Fruit fly (Drosophila melanogaster) Kc167 (cell line): ENCODE measurements around the gene CG13670.

Source experiments
- Myc ChIP-seq: fragments of >200 bp; optimal IDR thresholded peaks from 2 replicates; lab custom pipeline; 2017; ENCODE audit warnings: missing external identifiers
- Sin3A ChIP-seq: fragments of >200 bp; optimal IDR thresholded peaks from 2 replicates; lab custom pipeline; 2018; ENCODE audit warnings: missing external identifiers
- h ChIP-seq: fragments of >200 bp; optimal IDR thresholded peaks from 3 replicates; lab custom pipeline; 2018; ENCODE audit warnings: missing external identifiers
- insv ChIP-seq: fragments of >200 bp; optimal IDR thresholded peaks from 3 replicates; lab custom pipeline; 2018; ENCODE audit warnings: missing external identifiers
- psq ChIP-seq: fragments of >200 bp; optimal IDR thresholded peaks from 2 replicates; lab custom pipeline; 2017; ENCODE audit warnings: missing external identifiers
- ttk ChIP-seq: sonication (Bioruptor generic); optimal IDR thresholded peaks from 2 replicates; lab custom pipeline; 2017; ENCODE audit warnings: missing external identifiers

The CG13670 gene

dm6 chr3L:8320105-8320813 lies at the start of gene CG13670:
Gene CG13670 (plus strand): TSS chr3L:8320763.
- TF ChIP-seq Myc (no peak), Sin3A (no peak), h (lab: Kevin White, UChicago) (no peak), ttk (lab: Kevin White, UChicago) (no peak), insv (no peak), psq (lab: Kevin White, UChicago) (no peak)

- TF ChIP-seq h (lab: Kevin White, UChicago) (no peak), psq (lab: Kevin White, UChicago) (no peak), Sin3A (no peak), Myc (no peak), insv (no peak), ttk (lab: Kevin White, UChicago) (no peak)
Observed at dm6 chr3L:8284651-8285050, 35.9 kb upstream of the CG13670 start.

dm6 chr3L:8285291-8285690 lies 35.3 kb upstream of the CG13670 start:
- TF ChIP-seq ttk (lab: Kevin White, UChicago) (no peak), Myc (no peak), h (lab: Kevin White, UChicago) (no peak), insv (no peak), Sin3A (no peak)

dm6 chr3L:8285773-8286172 lies 34.8 kb upstream of the CG13670 start:
- TF ChIP-seq Sin3A (no peak), h (lab: Kevin White, UChicago) (no peak), psq (lab: Kevin White, UChicago) (no peak), Myc (no peak), insv (no peak), ttk (lab: Kevin White, UChicago) (no peak)

dm6 chr3L:8286397-8286796 lies 34.2 kb upstream of the CG13670 start:
- TF ChIP-seq psq (lab: Kevin White, UChicago) (no peak), Sin3A (no peak), insv (no peak), h (lab: Kevin White, UChicago) (no peak), ttk (lab: Kevin White, UChicago) (no peak), Myc (no peak)

- TF ChIP-seq h (lab: Kevin White, UChicago), result no peak
- no peak for TF ChIP-seq psq (lab: Kevin White, UChicago)
- TF ChIP-seq ttk (lab: Kevin White, UChicago), result no peak
- TF ChIP-seq insv, result no peak
- no peak for TF ChIP-seq Myc
- TF ChIP-seq Sin3A, result no peak
Observed at dm6 chr3L:8288396-8288795, 32.2 kb upstream of the CG13670 start.

dm6 chr3L:8289336-8290258 lies 31.0 kb upstream of the CG13670 start, which contains the start of gene cert:
Gene cert (minus strand): TSS chr3L:8289870.
- TF ChIP-seq Myc (no peak), insv (no peak), psq (lab: Kevin White, UChicago) (no peak), ttk (lab: Kevin White, UChicago) (no peak)

dm6 chr3L:8295227-8295626 lies 25.3 kb upstream of the CG13670 start, which contains the start of gene CG7201:
Gene CG7201 (minus strand): TSS chr3L:8295327.
- TF ChIP-seq ttk (lab: Kevin White, UChicago) (no peak), psq (lab: Kevin White, UChicago) (no peak), insv (no peak), Sin3A (no peak), Myc (no peak), h (lab: Kevin White, UChicago) (no peak)

dm6 chr3L:8296941-8297340 lies 23.6 kb upstream of the CG13670 start, which contains the start of gene Rab19:
Gene Rab19 (plus strand): TSS chr3L:8297018.
- TF ChIP-seq insv, result no peak
- no peak for TF ChIP-seq ttk (lab: Kevin White, UChicago)
- TF ChIP-seq Sin3A, result no peak
- TF ChIP-seq h (lab: Kevin White, UChicago), result no peak
- TF ChIP-seq Myc, result no peak
- TF ChIP-seq psq (lab: Kevin White, UChicago), result no peak

dm6 chr3L:8297488-8297887 lies 23.1 kb upstream of the CG13670 start:
- TF ChIP-seq ttk (lab: Kevin White, UChicago), result no peak
- TF ChIP-seq Myc, result no peak
- no peak for TF ChIP-seq psq (lab: Kevin White, UChicago)
- no peak for TF ChIP-seq insv
- no peak for TF ChIP-seq h (lab: Kevin White, UChicago)
- no peak for TF ChIP-seq Sin3A

- TF ChIP-seq ttk (lab: Kevin White, UChicago), result no peak
- TF ChIP-seq Myc, result no peak
- no peak for TF ChIP-seq h (lab: Kevin White, UChicago)
- no peak for TF ChIP-seq Sin3A
- TF ChIP-seq insv, result no peak
- no peak for TF ChIP-seq psq (lab: Kevin White, UChicago)
Observed at dm6 chr3L:8299224-8300130, 21.1 kb upstream of the CG13670 start, which contains the start of the genes Arl5 and CG13671. Gene Arl5 (minus strand): TSS chr3L:8299839. Gene CG13671 (plus strand): TSS chr3L:8300064.
